In genomic region chrV:14231656-14232055, ce11 we compare ENCODE assay signal across 4 worm cellular contexts.
TF ChIP-seq lines count a peak whose summit lies in the region.

No protein-coding gene starts in this region.

TF ChIP-seq in whole organism, L1 larva, 84 proteins besides CTCF, POLR2A, EP300 and RAD21:
- TF ChIP-seq nhr-85 (tag; lab: Kevin White, UChicago) (peak; percentile 37), blmp-1 (tag; optimal IDR thresholded peaks at IDR 0.05; lab: Kevin White, UChicago) (peak; percentile 33), Y116A8C.19 (tag; optimal IDR thresholded peaks at IDR 0.05; lab: Kevin White, UChicago; ENCODE audit: borderline replicate concordance) (no peak)

TF ChIP-seq in whole organism, L2 larva, 48 proteins besides CTCF, POLR2A, EP300 and RAD21:
- no peak for TF ChIP-seq zag-1 (tag; optimal IDR thresholded peaks at IDR 0.05; lab: Kevin White, UChicago)
- TF ChIP-seq fos-1 (tag; optimal IDR thresholded peaks at IDR 0.05; lab: Kevin White, UChicago): peak; percentile 4
- no peak for TF ChIP-seq R02D3.7 (tag; optimal IDR thresholded peaks at IDR 0.05; lab: Kevin White, UChicago)
- TF ChIP-seq F13H6.1 (tag; optimal IDR thresholded peaks at IDR 0.05; lab: Kevin White, UChicago): no peak
- no peak for TF ChIP-seq C34F6.9 (tag; optimal IDR thresholded peaks at IDR 0.05; lab: Kevin White, UChicago)

TF ChIP-seq in whole organism, L4 larva, 104 proteins besides CTCF, POLR2A, EP300 and RAD21:
- peak; percentile 20; the same call in 1 of the 2 replicates for TF ChIP-seq dmd-6 (GFP tag; IDR thresholded peaks at IDR 0.05; lab: Robert Waterston, UW)
- peak; percentile 12 for TF ChIP-seq mxl-3 (GFP tag; optimal IDR thresholded peaks at IDR 0.05; lab: Kevin White, UChicago)
- peak; percentile 10 for TF ChIP-seq hlh-11 (tag; optimal IDR thresholded peaks at IDR 0.05; lab: Kevin White, UChicago)
- peak in 1 of 2 experiments; percentile 24 for TF ChIP-seq unc-62 (GFP tag; optimal IDR thresholded peaks at IDR 0.05 in 1 of 2; lab: Kevin White, UChicago)
- TF ChIP-seq unc-62 (tag; optimal IDR thresholded peaks at IDR 0.05; lab: Kevin White, UChicago): no peak
- no peak for TF ChIP-seq tra-1 (GFP tag; IDR thresholded peaks at IDR 0.05; lab: Robert Waterston, UW)
- TF ChIP-seq daf-16 (GFP tag; optimal IDR thresholded peaks at IDR 0.05; lab: Kevin White, UChicago): peak in 1 of 2 experiments; percentile 56
- peak; percentile 80 for TF ChIP-seq daf-16 (tag; optimal IDR thresholded peaks at IDR 0.05; lab: Kevin White, UChicago)
- TF ChIP-seq nhr-28 (tag; optimal IDR thresholded peaks at IDR 0.05; lab: Kevin White, UChicago): peak; percentile 8
- TF ChIP-seq nhr-76 (tag; optimal IDR thresholded peaks at IDR 0.05; lab: Kevin White, UChicago): no peak
- TF ChIP-seq attf-4 (tag; optimal IDR thresholded peaks at IDR 0.05; lab: Kevin White, UChicago): no peak
- TF ChIP-seq sdz-12 (GFP tag; optimal IDR thresholded peaks at IDR 0.05; lab: Kevin White, UChicago): no peak

TF ChIP-seq in whole organism, young adult, 124 proteins besides CTCF, POLR2A, EP300 and RAD21:
- TF ChIP-seq nhr-80 (tag; optimal IDR thresholded peaks at IDR 0.05; lab: Kevin White, UChicago) (peak; percentile 22), sptf-2 (GFP tag; optimal IDR thresholded peaks at IDR 0.05; lab: Kevin White, UChicago) (no peak)
